Worm (Caenorhabditis elegans) whole organism, late embryonic: Measurements from ENCODE around the gene his-63.
A peak's percentile ranks its signal among the peaks of the same experiment; 100 is the strongest.

ENCODE experiments used
- C38D4.7 ChIP-seq: fragments of 200-800 bp; sonication (Bioruptor generic); optimal IDR thresholded peaks from 2 replicates; lab custom pipeline; 2018; ENCODE audit warnings: mild to moderate bottlenecking, missing genetic modification characterization, moderate library complexity, missing compliant biosample characterization
- K09A11.1 ChIP-seq: sonication (generic microtip); optimal IDR thresholded peaks from 2 replicates; lab custom pipeline; 2017; ENCODE audit warnings: antibody characterized with exemption, mild to moderate bottlenecking, missing genetic modification characterization, missing compliant biosample characterization; ENCODE audit not compliant: insufficient read depth
- Y22D7AL.16 ChIP-seq: sonication (generic microtip); optimal IDR thresholded peaks from 2 replicates; lab custom pipeline; 2016; ENCODE audit warnings: missing genetic modification characterization, missing compliant biosample characterization
- ama-1 ChIP-seq: fragments of 150-350 bp; optimal IDR thresholded peaks from 2 replicates; lab custom pipeline; 2014
- ceh-30 ChIP-seq: fragments of 150-350 bp; optimal IDR thresholded peaks from 2 replicates; lab custom pipeline; 2014; ENCODE audit warnings: missing biosample characterization, missing genetic modification characterization
- ceh-45 ChIP-seq: fragments of 200-800 bp; sonication (Bioruptor generic); IDR thresholded peaks from 2 replicates; pipeline ENCODE4 v1.3.6; 2022; ENCODE audit warnings: missing genetic modification reagents, missing genetic modification characterization, missing compliant biosample characterization
- ceh-6 ChIP-seq: fragments of 200-800 bp; sonication (Bioruptor generic); optimal IDR thresholded peaks from 2 replicates; lab custom pipeline; 2018; ENCODE audit warnings: mild to moderate bottlenecking, missing genetic modification characterization, missing compliant biosample characterization
- ceh-9 ChIP-seq: sonication (generic microtip); optimal IDR thresholded peaks from 2 replicates; lab custom pipeline; 2016; ENCODE audit warnings: mild to moderate bottlenecking, missing genetic modification characterization, inconsistent platforms, missing compliant biosample characterization
- dmd-4 ChIP-seq: sonication (generic microtip); optimal IDR thresholded peaks from 2 replicates; lab custom pipeline; 2016; ENCODE audit warnings: borderline replicate concordance, missing genetic modification characterization, missing compliant biosample characterization
- elt-2 ChIP-seq: sonication (generic microtip); optimal IDR thresholded peaks from 2 replicates; lab custom pipeline; 2016; ENCODE audit warnings: missing genetic modification reagents, missing genetic modification characterization, missing compliant biosample characterization
- elt-4 ChIP-seq: sonication (generic microtip); optimal IDR thresholded peaks from 2 replicates; lab custom pipeline; 2016; ENCODE audit warnings: missing genetic modification characterization, missing compliant biosample characterization
- eyg-1 ChIP-seq: sonication (generic microtip); optimal IDR thresholded peaks from 2 replicates; lab custom pipeline; 2016; ENCODE audit warnings: missing genotype, missing genetic modification characterization, missing compliant biosample characterization
- fkh-6 ChIP-seq: sonication (generic microtip); optimal IDR thresholded peaks from 2 replicates; lab custom pipeline; 2016; ENCODE audit warnings: missing genetic modification characterization, missing compliant biosample characterization
- gmeb-2 ChIP-seq: sonication (generic microtip); optimal IDR thresholded peaks from 2 replicates; lab custom pipeline; 2016; ENCODE audit warnings: missing genetic modification characterization, inconsistent platforms, missing compliant biosample characterization
- hlh-13 ChIP-seq: fragments of 200-800 bp; sonication (Bioruptor generic); optimal IDR thresholded peaks from 2 replicates; lab custom pipeline; 2018; ENCODE audit warnings: mild to moderate bottlenecking, missing genetic modification characterization, missing compliant biosample characterization
- hlh-15 ChIP-seq: sonication (generic microtip); optimal IDR thresholded peaks from 2 replicates; lab custom pipeline; 2016; ENCODE audit warnings: missing genetic modification characterization, missing compliant biosample characterization
- hlh-30 ChIP-seq: sonication (generic microtip); optimal IDR thresholded peaks from 2 replicates; lab custom pipeline; 2017; ENCODE audit warnings: antibody characterized with exemption, missing genetic modification characterization, missing compliant biosample characterization; ENCODE audit not compliant: insufficient read depth
- hlh-6 ChIP-seq: sonication (generic microtip); optimal IDR thresholded peaks from 2 replicates; lab custom pipeline; 2016; ENCODE audit warnings: missing genotype, missing genetic modification characterization, missing compliant biosample characterization
- lim-6 ChIP-seq: sonication (generic microtip); optimal IDR thresholded peaks from 2 replicates; lab custom pipeline; 2016; ENCODE audit warnings: missing genetic modification characterization, missing compliant biosample characterization
- lin-11 ChIP-seq: fragments of 200-800 bp; sonication (Bioruptor generic); optimal IDR thresholded peaks from 2 replicates; lab custom pipeline; 2018; ENCODE audit warnings: mild to moderate bottlenecking, missing genetic modification characterization, missing compliant biosample characterization
- madf-2 ChIP-seq: sonication (generic microtip); optimal IDR thresholded peaks from 2 replicates; lab custom pipeline; 2017; ENCODE audit warnings: missing genetic modification characterization, missing compliant biosample characterization
- mec-3 ChIP-seq: sonication (generic microtip); optimal IDR thresholded peaks from 2 replicates; lab custom pipeline; 2016; ENCODE audit warnings: borderline replicate concordance, missing genetic modification characterization, missing compliant biosample characterization
- nhr-232 ChIP-seq: sonication (generic microtip); optimal IDR thresholded peaks from 2 replicates; lab custom pipeline; 2016; ENCODE audit warnings: missing genetic modification characterization, missing compliant biosample characterization
- npax-4 ChIP-seq: sonication (generic microtip); optimal IDR thresholded peaks from 2 replicates; lab custom pipeline; 2016; ENCODE audit warnings: missing genetic modification characterization, missing compliant biosample characterization
- pat-9 ChIP-seq: fragments of 200-800 bp; sonication (Bioruptor generic); optimal IDR thresholded peaks from 2 replicates; lab custom pipeline; 2018; ENCODE audit warnings: mild to moderate bottlenecking, missing genetic modification characterization, moderate library complexity, missing compliant biosample characterization
- pha-2 ChIP-seq: sonication (generic microtip); optimal IDR thresholded peaks from 2 replicates; lab custom pipeline; 2017; ENCODE audit warnings: mild to moderate bottlenecking, missing genetic modification characterization, missing compliant biosample characterization
- pha-4 ChIP-seq: fragments of 150-350 bp; optimal IDR thresholded peaks from 2 replicates; lab custom pipeline; 2018; ENCODE audit warnings: missing biosample characterization, missing genetic modification reagents, missing genetic modification characterization
- pqm-1 ChIP-seq: sonication (generic microtip); optimal IDR thresholded peaks from 2 replicates; lab custom pipeline; 2016; ENCODE audit warnings: missing genetic modification characterization, missing compliant biosample characterization
- ref-2 ChIP-seq: sonication (generic microtip); optimal IDR thresholded peaks from 2 replicates; lab custom pipeline; 2016; ENCODE audit warnings: missing genetic modification characterization, missing compliant biosample characterization
- rnt-1 ChIP-seq: sonication (generic microtip); optimal IDR thresholded peaks from 2 replicates; lab custom pipeline; 2016; ENCODE audit warnings: missing genetic modification characterization, missing compliant biosample characterization
- sdc-2 ChIP-seq: sonication (generic microtip); optimal IDR thresholded peaks from 2 replicates; lab custom pipeline; 2016; ENCODE audit warnings: missing genotype, missing genetic modification characterization, missing compliant biosample characterization
- sox-2 ChIP-seq: fragments of 200-800 bp; sonication (Bioruptor generic); IDR thresholded peaks from 2 replicates; pipeline ENCODE4 v1.3.6; 2022; ENCODE audit warnings: missing genetic modification reagents, missing genetic modification characterization, missing compliant biosample characterization
- syd-9 ChIP-seq: sonication (generic microtip); optimal IDR thresholded peaks from 2 replicates; lab custom pipeline; 2016; ENCODE audit warnings: mild to moderate bottlenecking, missing genetic modification characterization, moderate library complexity, missing compliant biosample characterization
- tbx-2 ChIP-seq: sonication (generic microtip); optimal IDR thresholded peaks from 2 replicates; lab custom pipeline; 2016; ENCODE audit warnings: missing genetic modification characterization, missing compliant biosample characterization
- tbx-7 ChIP-seq: sonication (generic microtip); optimal IDR thresholded peaks from 2 replicates; lab custom pipeline; 2016; ENCODE audit warnings: missing genotype, missing genetic modification characterization, missing compliant biosample characterization
- ttx-3 ChIP-seq: sonication (generic microtip); optimal IDR thresholded peaks from 2 replicates; lab custom pipeline; 2016; ENCODE audit warnings: missing genetic modification reagents, missing genetic modification characterization, missing compliant biosample characterization
- unc-55 ChIP-seq: sonication (generic microtip); optimal IDR thresholded peaks from 2 replicates; lab custom pipeline; 2017; ENCODE audit warnings: missing biosample characterization, missing genetic modification reagents, missing genetic modification characterization
- unc-86 ChIP-seq: sonication (generic microtip); optimal IDR thresholded peaks from 2 replicates; lab custom pipeline; 2016; ENCODE audit warnings: missing genetic modification characterization, missing compliant biosample characterization
- ztf-16 ChIP-seq: sonication (generic microtip); optimal IDR thresholded peaks from 2 replicates; lab custom pipeline; 2017; ENCODE audit warnings: missing genetic modification characterization, missing compliant biosample characterization

his-63 gene

ce11 chrIV:11406744-11407690, at the start of gene his-63, which contains the start of gene his-64:
Gene his-63 (minus strand): TSS chrIV:11406861.
Gene his-64 (plus strand): TSS chrIV:11407116.
- peak; percentile 3 for TF ChIP-seq ref-2 (tag; lab: Kevin White, UChicago)
- peak; percentile 36 for TF ChIP-seq sox-2 (GFP tag; lab: Robert Waterston, UW)

DNA sequence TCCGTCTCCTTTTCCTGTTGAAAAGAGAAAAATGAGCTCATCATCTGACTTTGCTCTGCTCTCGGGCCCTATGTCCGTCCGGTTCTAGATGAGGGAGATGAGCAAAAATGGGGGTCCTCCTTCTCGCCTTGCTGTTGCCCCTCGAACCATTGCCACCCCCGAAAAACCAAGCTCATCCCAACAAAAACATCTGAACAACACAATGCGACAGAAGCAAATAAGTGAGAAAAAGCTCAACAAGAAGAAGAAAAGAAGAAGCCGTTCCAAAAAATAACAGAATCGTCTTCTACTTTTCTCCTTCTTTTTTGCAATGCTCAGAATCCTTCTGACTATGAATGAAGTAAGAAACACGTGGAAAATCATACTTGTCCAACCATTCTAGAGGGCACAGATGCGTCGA, 49.2 kb upstream of the his-63 start:
- TF ChIP-seq pha-4 (tag; lab: Kevin White, UChicago) (no peak), gmeb-2 (tag; lab: Kevin White, UChicago) (no peak), hlh-30 (tag; lab: Kevin White, UChicago) (no peak), lin-11 (tag; lab: Kevin White, UChicago) (no peak), pha-2 (tag; lab: Kevin White, UChicago) (no peak), ama-1 (no peak), tbx-2 (tag; lab: Kevin White, UChicago) (no peak), hlh-15 (tag; lab: Kevin White, UChicago) (no peak), elt-2 (tag; lab: Kevin White, UChicago) (no peak)
- TF ChIP-seq, all 69 proteins: peak for 0

- no peak for TF ChIP-seq npax-4 (tag; lab: Kevin White, UChicago)
- TF ChIP-seq pqm-1 (tag; lab: Kevin White, UChicago), result no peak
- no peak for TF ChIP-seq tbx-2 (tag; lab: Kevin White, UChicago)
- TF ChIP-seq C38D4.7 (GFP tag; lab: Kevin White, UChicago), result no peak
- no peak for TF ChIP-seq mec-3 (tag; lab: Kevin White, UChicago)
- no peak for TF ChIP-seq hlh-6 (tag; lab: Kevin White, UChicago)
- no peak for TF ChIP-seq elt-4
- no peak for TF ChIP-seq unc-55
- TF ChIP-seq lim-6 (tag; lab: Kevin White, UChicago), result no peak
- TF ChIP-seq nhr-232, result no peak
- no peak for TF ChIP-seq K09A11.1
- no peak for TF ChIP-seq hlh-13 (GFP tag; lab: Kevin White, UChicago)
- no peak for TF ChIP-seq hlh-15 (tag; lab: Kevin White, UChicago)
- TF ChIP-seq ztf-16 (tag; lab: Kevin White, UChicago), result no peak
- TF ChIP-seq ama-1, result no peak
- no peak for TF ChIP-seq madf-2 (tag; lab: Kevin White, UChicago)
- no peak for TF ChIP-seq ceh-9 (tag; lab: Kevin White, UChicago)
- no peak for TF ChIP-seq pha-2 (tag; lab: Kevin White, UChicago)
These were observed 46.3 kb upstream of the his-63 start for ce11 chrIV:11452928-11453327.

DNA sequence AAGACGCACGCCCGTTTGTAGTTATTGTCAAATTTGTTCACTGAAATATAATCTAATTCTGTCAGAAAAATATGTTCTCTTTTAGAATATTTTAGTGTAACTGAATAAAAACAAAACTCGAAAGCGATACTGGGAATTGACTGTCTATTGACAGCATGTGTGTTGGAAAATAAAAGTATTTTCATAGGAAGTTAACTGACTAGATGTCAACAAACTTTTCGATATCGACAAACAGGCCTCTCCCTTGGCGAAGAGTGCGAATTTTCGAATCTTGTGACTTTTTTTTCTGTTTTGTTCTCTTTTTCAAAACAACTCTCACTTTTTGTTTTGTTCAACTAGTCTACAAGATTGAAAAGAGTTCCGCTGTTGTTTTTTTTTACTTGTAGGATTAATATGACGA, 31.6 kb upstream of the his-63 start:
- no peak for TF ChIP-seq syd-9 (tag; lab: Kevin White, UChicago)
- no peak for TF ChIP-seq madf-2 (tag; lab: Kevin White, UChicago)
- TF ChIP-seq pha-4 (tag; lab: Kevin White, UChicago), result no peak
- no peak for TF ChIP-seq unc-86
- TF ChIP-seq pqm-1 (tag; lab: Kevin White, UChicago), result no peak
- TF ChIP-seq ttx-3 (tag; lab: Kevin White, UChicago), result no peak
- TF ChIP-seq ceh-45 (GFP tag; lab: Robert Waterston, UW), result no peak
- TF ChIP-seq Y22D7AL.16 (tag; lab: Kevin White, UChicago), result no peak
- no peak for TF ChIP-seq C38D4.7 (GFP tag; lab: Kevin White, UChicago)
- TF ChIP-seq rnt-1, result no peak
- no peak for TF ChIP-seq dmd-4
- TF ChIP-seq ama-1, result no peak

- TF ChIP-seq tbx-7 (tag; lab: Kevin White, UChicago), result no peak
- no peak for TF ChIP-seq tbx-2 (tag; lab: Kevin White, UChicago)
- TF ChIP-seq fkh-6 (tag; lab: Kevin White, UChicago), result no peak
- TF ChIP-seq ceh-6 (GFP tag; lab: Kevin White, UChicago), result no peak
- no peak for TF ChIP-seq unc-55
- TF ChIP-seq pha-2 (tag; lab: Kevin White, UChicago), result no peak
- TF ChIP-seq ama-1, result no peak
- TF ChIP-seq lim-6 (tag; lab: Kevin White, UChicago), result no peak
- no peak for TF ChIP-seq ceh-30
- TF ChIP-seq sdc-2 (tag; lab: Kevin White, UChicago), result no peak
- no peak for TF ChIP-seq eyg-1
- TF ChIP-seq pat-9 (tag; lab: Kevin White, UChicago), result no peak
These were observed 29.1 kb upstream of the his-63 start for ce11 chrIV:11435761-11436160.
